Worm (Caenorhabditis elegans): ENCODE measurements around the gene C05D9.4.

- TF ChIP-seq ama-1 (optimal IDR thresholded peaks at IDR 0.05) (no peak), scrt-1 (GFP tag; IDR thresholded peaks at IDR 0.05) (no peak), ets-7 (tag; optimal IDR thresholded peaks at IDR 0.05) (no peak), flt-1 (GFP tag; IDR thresholded peaks at IDR 0.05) (no peak), F13C5.2 (tag; optimal IDR thresholded peaks at IDR 0.05) (no peak), hmg-4 (GFP tag; optimal IDR thresholded peaks at IDR 0.05) (no peak), tbx-37 (GFP tag; conservative IDR thresholded peaks at IDR 0.05) (no peak), B0310.2 (tag; optimal IDR thresholded peaks at IDR 0.05) (no peak), tbx-11 (GFP tag; IDR thresholded peaks at IDR 0.05) (no peak), hmbx-1 (tag; optimal IDR thresholded peaks at IDR 0.05) (no peak), hnd-1 (tag; optimal IDR thresholded peaks at IDR 0.05) (no peak), sea-1 (GFP tag; conservative IDR thresholded peaks at IDR 0.05) (no peak), ceh-13 (GFP tag; optimal IDR thresholded peaks at IDR 0.05) (no peak), ceh-36 (tag; optimal IDR thresholded peaks at IDR 0.05) (no peak)
These were observed 39.5 kb downstream of the C05D9.4 start for ce11 chrX:1147394-1147793.
